Worm (Caenorhabditis elegans): Measurements from ENCODE around the gene T22G5.1.

ce11 chrV:13880163-13880562 is 3.5 kb downstream of the T22G5.1 start:
- TF ChIP-seq egl-27 (tag; optimal IDR thresholded peaks at IDR 0.05): no peak
- TF ChIP-seq ceh-82 (tag; optimal IDR thresholded peaks at IDR 0.05): no peak
- TF ChIP-seq aly-2 (tag; optimal IDR thresholded peaks at IDR 0.05): no peak
- no peak for TF ChIP-seq sdz-12 (GFP tag; optimal IDR thresholded peaks at IDR 0.05)
- no peak for TF ChIP-seq fkh-10 (GFP tag; optimal IDR thresholded peaks at IDR 0.05)
- no peak for TF ChIP-seq Y75B8A.6 (GFP tag; IDR thresholded peaks at IDR 0.05)
- TF ChIP-seq nhr-237 (tag; optimal IDR thresholded peaks at IDR 0.05): no peak

Measured in whole organism, L4 larva.